Worm (Caenorhabditis elegans) whole organism, mixed stage, embryonic: ENCODE data around the gene fkh-8.

Source experiments
- blmp-1 ChIP-seq: fragments of 150-350 bp; optimal IDR thresholded peaks from 2 replicates; lab custom pipeline; 2014; ENCODE audit warnings: missing biosample characterization, missing genetic modification characterization
- ces-1 ChIP-seq: fragments of 150-350 bp; optimal IDR thresholded peaks from 2 replicates; lab custom pipeline; 2014; ENCODE audit warnings: missing biosample characterization, missing genetic modification reagents, missing genetic modification characterization
- lin-13 ChIP-seq: fragments of 150-350 bp; optimal IDR thresholded peaks from 2 replicates; lab custom pipeline; 2014; ENCODE audit warnings: missing biosample characterization, missing genetic modification characterization
- lsy-2 ChIP-seq: fragments of 150-350 bp; optimal IDR thresholded peaks from 2 replicates; lab custom pipeline; 2014; ENCODE audit warnings: missing biosample characterization, missing genetic modification characterization
- nhr-237 ChIP-seq: fragments of 150-350 bp; optimal IDR thresholded peaks from 2 replicates; lab custom pipeline; 2014; ENCODE audit warnings: missing biosample characterization, missing genetic modification characterization
- snpc-4 ChIP-seq: fragments of 150-350 bp; optimal IDR thresholded peaks from 2 replicates; lab custom pipeline; 2014; ENCODE audit warnings: missing biosample characterization, missing genetic modification characterization
- unc-62 ChIP-seq: fragments of 150-350 bp; optimal IDR thresholded peaks from 2 replicates; lab custom pipeline; 2014; ENCODE audit warnings: missing biosample characterization, missing genetic modification reagents, missing genetic modification characterization

DNA sequence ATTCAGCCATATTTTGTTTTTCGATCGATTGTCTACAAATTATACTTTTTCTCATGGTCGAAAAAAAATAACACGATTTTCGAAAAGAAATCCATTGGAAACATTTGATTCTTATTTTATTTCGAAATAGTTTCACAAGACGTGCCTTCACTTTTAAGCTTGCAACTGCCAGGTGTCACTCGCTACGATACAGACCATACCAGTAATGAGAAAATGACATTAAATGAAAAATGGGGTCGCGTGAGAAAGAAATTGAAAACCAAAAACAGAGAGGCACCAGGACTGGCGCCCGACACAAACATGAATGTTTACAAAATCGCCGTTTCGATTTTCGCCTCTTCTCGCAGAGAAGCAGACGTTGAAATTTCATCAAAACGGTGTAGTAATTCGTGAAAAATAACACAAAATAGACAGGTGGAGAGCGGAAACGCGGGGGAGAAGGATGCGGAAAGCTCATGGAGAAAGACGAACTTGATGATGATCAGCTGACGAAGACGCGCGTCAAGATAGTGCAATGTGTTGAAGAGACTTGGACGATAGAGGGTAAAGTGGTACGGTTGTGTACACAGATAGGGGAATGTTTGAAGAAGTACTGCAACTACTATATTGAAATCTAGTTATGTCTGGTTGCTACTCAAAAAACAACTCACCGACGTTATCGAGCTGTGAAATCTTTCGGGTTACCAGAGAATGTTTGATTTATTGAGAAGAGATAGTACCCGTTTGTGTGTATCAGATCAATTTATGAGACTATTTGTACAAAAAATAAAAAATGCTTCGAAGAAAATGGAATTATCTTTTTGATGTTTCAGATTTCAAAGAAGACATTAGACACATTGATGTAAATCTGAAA lies 45.1 kb upstream of the fkh-8 start:
- TF ChIP-seq nhr-237 (tag; lab: Kevin White, UChicago) (no peak), unc-62 (GFP tag; lab: Kevin White, UChicago) (no peak), lin-13 (no peak), ces-1 (GFP tag; lab: Kevin White, UChicago) (no peak), lsy-2 (tag; lab: Kevin White, UChicago) (no peak), blmp-1 (no peak), snpc-4 (tag; lab: Kevin White, UChicago) (no peak)
